Worm (Caenorhabditis elegans): Measurements from ENCODE around the gene hint-3.
A peak's percentile ranks its signal among the peaks of the same experiment; 100 is the strongest.

Gene hint-3

DNA sequence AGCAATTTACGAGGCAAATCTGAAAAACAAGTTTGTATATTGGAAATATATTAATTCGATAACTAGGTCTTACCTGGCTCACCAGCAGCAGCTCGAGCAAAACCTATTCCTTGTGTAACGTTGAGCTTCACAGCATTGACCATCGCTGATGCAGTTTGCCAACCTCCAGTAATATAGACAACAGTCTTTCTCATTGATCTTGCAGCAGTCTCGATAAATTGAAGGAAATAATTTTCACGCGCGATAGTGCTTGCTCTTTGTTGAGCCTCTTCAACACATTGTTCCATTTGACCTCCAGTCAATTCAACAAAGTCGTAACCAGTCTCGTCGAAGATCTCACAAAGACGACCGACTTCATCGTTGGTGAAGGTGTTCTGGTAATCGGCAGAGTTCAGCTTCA lies 50.3 kb downstream of the hint-3 start:
- peak; percentile 97 for TF ChIP-seq aha-1 (tag)
- no peak for TF ChIP-seq aly-2 (tag; optimal IDR thresholded peaks at IDR 0.05)
